Worm (Caenorhabditis elegans) whole organism, L1 larva: Measurements from ENCODE around the gene sre-15.

Source experiments
- ama-1 ChIP-seq: fragments of 150-350 bp; optimal IDR thresholded peaks from 2 replicates; lab custom pipeline; 2014
- ceh-82 ChIP-seq, 3 experiments: fragments of 150-350 bp in 1 of 3; sonication (generic microtip) in 2 of 3; optimal IDR thresholded peaks; 2 replicates each; lab custom pipeline; 2014 to 2017; ENCODE audit warnings: missing biosample characterization in 3 of 3, missing genetic modification characterization in 3 of 3
- elt-3 ChIP-seq, 6 experiments: fragments of 150-350 bp in 1 of 6; sonication (generic microtip); optimal IDR thresholded peaks; 2 replicates each; lab custom pipeline; 2017 to 2018; ENCODE audit warnings: missing biosample characterization in 6 of 6, missing genetic modification characterization in 6 of 6, inconsistent platforms in 1 of 6
- hpl-2 ChIP-seq: fragments of 150-350 bp; optimal IDR thresholded peaks from 2 replicates; lab custom pipeline; 2014; ENCODE audit warnings: missing biosample characterization, missing genetic modification reagents, missing genetic modification characterization
- pqm-1 ChIP-seq: sonication (generic microtip); optimal IDR thresholded peaks from 3 replicates; lab custom pipeline; 2017; ENCODE audit warnings: missing biosample characterization, missing genetic modification characterization
- zag-1 ChIP-seq: fragments of 150-350 bp; optimal IDR thresholded peaks from 2 replicates; lab custom pipeline; 2014; ENCODE audit warnings: missing biosample characterization, missing genetic modification characterization

ce11 chrIV:12198816-12199215, 45.8 kb downstream of the sre-15 start:
- TF ChIP-seq zag-1 (tag; lab: Kevin White, UChicago) (no peak), ama-1 (lab: Kevin White, UChicago) (no peak), hpl-2 (GFP tag; lab: Kevin White, UChicago) (no peak), ceh-82 (tag; optimal IDR thresholded peaks at IDR 0.05; lab: Kevin White, UChicago) (no peak), pqm-1 (tag; lab: Kevin White, UChicago) (no peak), elt-3 (tag; optimal IDR thresholded peaks at IDR 0.05; lab: Kevin White, UChicago) (no peak)
